Fruit fly (Drosophila melanogaster) whole organism, embryonic: ENCODE measurements around the gene CG46459.

Experiments
- ATbp ChIP-seq: fragments of 200-800 bp; sonication (Bioruptor generic); optimal IDR thresholded peaks from 2 replicates; lab custom pipeline; 2017; ENCODE audit warnings: missing biosample characterization, mild to moderate bottlenecking, missing genetic modification characterization, missing genetic modification reagents
- Adf1 ChIP-seq: fragments of 200-800 bp; sonication (Bioruptor generic); IDR thresholded peaks from 2 replicates; pipeline ENCODE4 v1.3.6; 2022; ENCODE audit warnings: missing biosample characterization, missing genetic modification characterization
- Atf-2 ChIP-seq: fragments of 200-800 bp; sonication (Bioruptor generic); optimal IDR thresholded peaks from 2 replicates; lab custom pipeline; 2016; ENCODE audit warnings: missing biosample characterization, missing genetic modification characterization
- Atf3 ChIP-seq: fragments of 200-800 bp; sonication (Bioruptor generic); optimal IDR thresholded peaks from 3 replicates; lab custom pipeline; 2016; ENCODE audit warnings: missing biosample characterization, missing genetic modification characterization
- BEAF-32 ChIP-seq: fragments of 200-800 bp; sonication (Bioruptor generic); optimal IDR thresholded peaks from 3 replicates; lab custom pipeline; 2017; ENCODE audit warnings: missing biosample characterization, missing genetic modification characterization, mild to moderate bottlenecking, moderate library complexity, missing genetic modification reagents
- CG11504 ChIP-seq: fragments of 200-800 bp; sonication (Bioruptor generic); optimal IDR thresholded peaks from 3 replicates; lab custom pipeline; 2019; ENCODE audit warnings: missing biosample characterization, mild to moderate bottlenecking, missing genetic modification characterization, moderate library complexity
- CG12236 ChIP-seq: fragments of 200-800 bp; sonication (Bioruptor generic); optimal IDR thresholded peaks from 2 replicates; lab custom pipeline; 2016; ENCODE audit warnings: missing biosample characterization, missing genetic modification characterization
- CG14014 ChIP-seq: fragments of 200-800 bp; sonication (Bioruptor generic); IDR thresholded peaks from 2 replicates; pipeline ENCODE4 v1.3.6; 2022; ENCODE audit warnings: missing biosample characterization, missing genetic modification characterization
- CG17328 ChIP-seq: fragments of 200-800 bp; sonication (Bioruptor generic); IDR thresholded peaks from 2 replicates; pipeline ENCODE4 v1.3.6; 2022; ENCODE audit warnings: missing biosample characterization, missing genetic modification characterization
- CG17568 ChIP-seq: fragments of 200-800 bp; sonication (Bioruptor generic); optimal IDR thresholded peaks from 2 replicates; lab custom pipeline; 2018; ENCODE audit warnings: missing biosample characterization, mild to moderate bottlenecking, missing genetic modification characterization, moderate library complexity
- CG17829 ChIP-seq: fragments of 200-800 bp; optimal IDR thresholded peaks from 2 replicates; lab custom pipeline; 2019; ENCODE audit warnings: missing biosample characterization, mild to moderate bottlenecking, missing genetic modification characterization, moderate library complexity
- CG32532 ChIP-seq: fragments of 200-800 bp; sonication (Bioruptor generic); IDR thresholded peaks from 2 replicates; pipeline ENCODE4 v1.3.6; 2022; ENCODE audit warnings: missing biosample characterization, missing genetic modification characterization
- CG4360 ChIP-seq: fragments of 200-800 bp; sonication (Bioruptor generic); IDR thresholded peaks from 2 replicates; pipeline ENCODE4 v1.3.6; 2022; ENCODE audit warnings: missing biosample characterization, missing genetic modification characterization
- CG4404 ChIP-seq: fragments of 200-800 bp; sonication (Bioruptor generic); IDR thresholded peaks from 2 replicates; pipeline ENCODE4 v1.3.6; 2022; ENCODE audit warnings: missing biosample characterization, missing genetic modification characterization
- CG6683 ChIP-seq: fragments of 200-800 bp; sonication (Bioruptor generic); optimal IDR thresholded peaks from 2 replicates; lab custom pipeline; 2017; ENCODE audit warnings: missing biosample characterization, mild to moderate bottlenecking, missing genetic modification characterization, missing genetic modification reagents
- CG7839 ChIP-seq: fragments of 200-800 bp; sonication (Bioruptor generic); optimal IDR thresholded peaks from 3 replicates; lab custom pipeline; 2018; ENCODE audit warnings: missing biosample characterization, mild to moderate bottlenecking, missing genetic modification characterization, moderate library complexity
- CG9437 ChIP-seq: fragments of 200-800 bp; sonication (Bioruptor generic); optimal IDR thresholded peaks from 2 replicates; lab custom pipeline; 2018; ENCODE audit warnings: missing biosample characterization, mild to moderate bottlenecking, missing genetic modification characterization
- D ChIP-seq, 2 experiments: fragments of 200-800 bp in 1 of 2; fragments of >200 bp in 1 of 2; sonication (Bioruptor generic) in 1 of 2; optimal IDR thresholded peaks; 2 replicates in 1 of 2; 3 replicates in 1 of 2; lab custom pipeline; 2017; ENCODE audit warnings: mild to moderate bottlenecking in 1 of 2, missing biosample characterization in 1 of 2, missing genetic modification characterization in 1 of 2, missing genetic modification reagents in 1 of 2
- GATAe ChIP-seq: fragments of 200-800 bp; sonication (Bioruptor generic); conservative IDR thresholded peaks from 2 replicates; pipeline ENCODE4 v1.3.6; 2022; ENCODE audit warnings: missing biosample characterization, missing genetic modification characterization
- HHEX ChIP-seq: fragments of 200-800 bp; sonication (Bioruptor generic); optimal IDR thresholded peaks from 3 replicates; lab custom pipeline; 2017; ENCODE audit warnings: missing biosample characterization, mild to moderate bottlenecking, missing genetic modification characterization, missing genetic modification reagents
- Jarid2 ChIP-seq: fragments of 200-800 bp; sonication (Bioruptor generic); optimal IDR thresholded peaks from 3 replicates; lab custom pipeline; 2017; ENCODE audit warnings: mild to moderate bottlenecking, missing biosample characterization, missing genetic modification reagents, missing genetic modification characterization
- MBD-R2 ChIP-seq: fragments of 200-800 bp; sonication (Bioruptor generic); IDR thresholded peaks from 2 replicates; pipeline ENCODE4 v1.3.6; 2022; ENCODE audit warnings: missing biosample characterization, missing genetic modification characterization
- Med ChIP-seq: fragments of 200-800 bp; sonication (Bioruptor generic); peaks from one replicate; lab custom pipeline; 2016; ENCODE audit warnings: missing biosample characterization, missing genetic modification characterization, mild to moderate bottlenecking, inconsistent platforms, moderate library complexity
- NFAT ChIP-seq: fragments of 200-800 bp; sonication (Bioruptor generic); IDR thresholded peaks from 2 replicates; pipeline ENCODE4 v1.3.6; 2022; ENCODE audit warnings: missing biosample characterization, missing genetic modification characterization
- Side ChIP-seq: fragments of 200-800 bp; sonication (Bioruptor generic); optimal IDR thresholded peaks from 2 replicates; lab custom pipeline; 2016; ENCODE audit warnings: missing biosample characterization, missing genetic modification characterization
- Sry-δ ChIP-seq: fragments of 200-800 bp; sonication (Bioruptor generic); optimal IDR thresholded peaks from 2 replicates; lab custom pipeline; 2016; ENCODE audit warnings: missing biosample characterization, missing genetic modification characterization
- Trl ChIP-seq, 3 experiments: fragments of >200 bp in 2 of 3; fragments of 200-800 bp in 1 of 3; sonication (Bioruptor generic) in 1 of 3; optimal IDR thresholded peaks; 2 replicates in 1 of 3; 3 replicates in 2 of 3; lab custom pipeline; 2016 to 2017; ENCODE audit warnings: missing biosample characterization in 1 of 3, missing genetic modification characterization in 1 of 3
- amos ChIP-seq: fragments of 200-800 bp; sonication (Bioruptor generic); IDR thresholded peaks from 2 replicates; pipeline ENCODE4 v1.3.6; 2022; ENCODE audit warnings: missing biosample characterization, missing genetic modification characterization; ENCODE audit not compliant: partially characterized antibody
- bab2 ChIP-seq: fragments of 200-800 bp; sonication (Bioruptor generic); optimal IDR thresholded peaks from 2 replicates; lab custom pipeline; 2016; ENCODE audit warnings: missing biosample characterization, missing genetic modification characterization
- chinmo ChIP-seq: fragments of 200-800 bp; sonication (Bioruptor generic); IDR thresholded peaks from 4 replicates; pipeline ENCODE4 v1.3.6; 2022; ENCODE audit warnings: missing biosample characterization, missing genetic modification characterization; ENCODE audit not compliant: partially characterized antibody
- chm ChIP-seq: fragments of 200-800 bp; sonication (Bioruptor generic); IDR thresholded peaks from 2 replicates; pipeline ENCODE4 v1.3.6; 2022; ENCODE audit warnings: missing biosample characterization, missing genetic modification characterization
- chn ChIP-seq: fragments of 200-800 bp; sonication (Bioruptor generic); optimal IDR thresholded peaks from 2 replicates; lab custom pipeline; 2016; ENCODE audit warnings: missing biosample characterization, missing genetic modification characterization
- ci ChIP-seq: fragments of 200-800 bp; sonication (Bioruptor generic); IDR thresholded peaks from 3 replicates; pipeline ENCODE4 v1.3.6; 2022; ENCODE audit warnings: missing biosample characterization, missing genetic modification characterization
- crol ChIP-seq: fragments of 200-800 bp; sonication (Bioruptor generic); IDR thresholded peaks from 2 replicates; pipeline ENCODE4 v1.3.6; 2022; ENCODE audit warnings: missing biosample characterization, missing genetic modification characterization
- disco-r ChIP-seq: fragments of 200-800 bp; sonication (Bioruptor generic); optimal IDR thresholded peaks from 2 replicates; lab custom pipeline; 2016; ENCODE audit warnings: missing biosample characterization, missing genetic modification characterization
- en ChIP-seq: fragments of 200-800 bp; sonication (Bioruptor generic); optimal IDR thresholded peaks from 2 replicates; lab custom pipeline; 2016; ENCODE audit warnings: missing biosample characterization, missing genetic modification characterization
- fru ChIP-seq: fragments of >200 bp; optimal IDR thresholded peaks from 2 replicates; lab custom pipeline; 2017
- inv ChIP-seq: fragments of 200-800 bp; sonication (Bioruptor generic); IDR thresholded peaks from 2 replicates; pipeline ENCODE4 v1.3.6; 2022; ENCODE audit warnings: missing biosample characterization, missing genetic modification characterization; ENCODE audit not compliant: partially characterized antibody
- mld ChIP-seq: fragments of 200-800 bp; sonication (Bioruptor generic); IDR thresholded peaks from 3 replicates; pipeline ENCODE4 v1.3.6; 2022; ENCODE audit warnings: missing biosample characterization, missing genetic modification characterization; ENCODE audit not compliant: partially characterized antibody
- pfk ChIP-seq: fragments of 200-800 bp; sonication (Bioruptor generic); optimal IDR thresholded peaks from 2 replicates; lab custom pipeline; 2018; ENCODE audit warnings: missing biosample characterization, mild to moderate bottlenecking, missing genetic modification characterization, moderate library complexity
- pita ChIP-seq: fragments of 200-800 bp; sonication (Bioruptor generic); optimal IDR thresholded peaks from 2 replicates; lab custom pipeline; 2017; ENCODE audit warnings: missing biosample characterization, mild to moderate bottlenecking, missing genetic modification characterization
- psq ChIP-seq: fragments of 200-800 bp; sonication (Bioruptor generic); optimal IDR thresholded peaks from 2 replicates; lab custom pipeline; 2017; ENCODE audit warnings: missing biosample characterization, missing genetic modification characterization
- slbo ChIP-seq: fragments of 200-800 bp; sonication (Bioruptor generic); IDR thresholded peaks from 2 replicates; pipeline ENCODE4 v1.3.6; 2022; ENCODE audit warnings: missing biosample characterization, missing genetic modification characterization
- ssp ChIP-seq: fragments of 200-800 bp; sonication (Bioruptor generic); IDR thresholded peaks from 2 replicates; pipeline ENCODE4 v1.3.6; 2022; ENCODE audit warnings: missing biosample characterization, missing genetic modification characterization
- stc ChIP-seq: fragments of 200-800 bp; sonication (Bioruptor generic); IDR thresholded peaks from 2 replicates; pipeline ENCODE4 v1.3.6; 2022; ENCODE audit warnings: missing biosample characterization, missing genetic modification characterization
- zf30C ChIP-seq: fragments of 200-800 bp; sonication (Bioruptor generic); optimal IDR thresholded peaks from 3 replicates; lab custom pipeline; 2018; ENCODE audit warnings: missing biosample characterization, mild to moderate bottlenecking, missing genetic modification characterization

Gene CG46459

dm6 chr3R:10684284-10684683, 12.2 kb upstream of the CG46459 start (continued):
- TF ChIP-seq psq (GFP tag; lab: Kevin White, UChicago): peak; percentile 10
- TF ChIP-seq fru (lab: Kevin White, UChicago): no peak
- no peak for TF ChIP-seq CG4404 (GFP tag; lab: Robert Waterston, UW)
- no peak for TF ChIP-seq disco-r (GFP tag; lab: Kevin White, UChicago)
- peak; percentile 70 for TF ChIP-seq HHEX (GFP tag; lab: Kevin White, UChicago)
- TF ChIP-seq Sry-δ (GFP tag; lab: Kevin White, UChicago): peak; percentile 21
- TF ChIP-seq mld (GFP tag; lab: Robert Waterston, UW): no peak
- TF ChIP-seq Jarid2 (GFP tag; lab: Kevin White, UChicago): peak; percentile 13
- TF ChIP-seq inv (GFP tag; lab: Robert Waterston, UW): no peak
- TF ChIP-seq NFAT (GFP tag; lab: Robert Waterston, UW): 0 out of 2 replicates have a peak, but pooled peaks have one; percentile 18
- TF ChIP-seq CG17568 (GFP tag; lab: Kevin White, UChicago): peak; percentile 17
- TF ChIP-seq D (optimal IDR thresholded peaks at IDR 0.05; lab: Kevin White, UChicago): no peak
- peak; percentile 50 for TF ChIP-seq D (GFP tag; optimal IDR thresholded peaks at IDR 0.05; lab: Kevin White, UChicago)
- peak; percentile 59 for TF ChIP-seq CG17829 (tag; lab: Kevin White, UChicago)
- no peak for TF ChIP-seq pfk (GFP tag; lab: Kevin White, UChicago)
- TF ChIP-seq Atf-2: peak; percentile 6
- TF ChIP-seq CG12236 (GFP tag; lab: Kevin White, UChicago): no peak
- peak; percentile 73 for TF ChIP-seq CG7839
- no peak; the same call in 1 of the 2 replicates for TF ChIP-seq MBD-R2 (GFP tag; lab: Robert Waterston, UW)
- peak; percentile 61 for TF ChIP-seq CG32532 (GFP tag; lab: Robert Waterston, UW)
- TF ChIP-seq bab2 (GFP tag; lab: Kevin White, UChicago): peak; percentile 50
- no peak for TF ChIP-seq zf30C
- peak; percentile 15 for TF ChIP-seq Atf3 (GFP tag; lab: Kevin White, UChicago)
- no peak for TF ChIP-seq GATAe (GFP tag; lab: Robert Waterston, UW)
- peak; percentile 46 for TF ChIP-seq en (GFP tag; lab: Kevin White, UChicago)
- peak; percentile 42 for TF ChIP-seq Side
- TF ChIP-seq ATbp: peak; percentile 42
- peak; percentile 30 for TF ChIP-seq CG9437 (GFP tag; lab: Kevin White, UChicago)

- no peak for TF ChIP-seq CG6683
- 0 out of 4 replicates have a peak, but pooled peaks have one; percentile 30 for TF ChIP-seq chinmo (GFP tag; lab: Robert Waterston, UW)
- 0 out of 2 replicates have a peak, but pooled peaks have one; percentile 10 for TF ChIP-seq chm (GFP tag; lab: Robert Waterston, UW)
- TF ChIP-seq CG17328: 0 out of 2 replicates have a peak, but pooled peaks have one; percentile 5
- peak; percentile 16; the same call in 1 of the 2 replicates for TF ChIP-seq amos (GFP tag; lab: Robert Waterston, UW)
- TF ChIP-seq stc: peak; percentile 44; the same call in 1 of the 2 replicates
- peak; percentile 24; the same call in 1 of the 3 replicates for TF ChIP-seq ci (GFP tag; lab: Robert Waterston, UW)
- no peak for TF ChIP-seq chn (GFP tag; lab: Kevin White, UChicago)
- no peak for TF ChIP-seq slbo
- TF ChIP-seq pita: no peak
- peak; percentile 34; the same call in 1 of the 2 replicates for TF ChIP-seq CG4360 (GFP tag; lab: Robert Waterston, UW)
- TF ChIP-seq CG14014: peak; percentile 29; the same call in 1 of the 2 replicates
- no peak for TF ChIP-seq ssp
- peak; percentile 56 for TF ChIP-seq Med (GFP tag; lab: Kevin White, UChicago)
- TF ChIP-seq CG11504: peak; percentile 99
- TF ChIP-seq BEAF-32: no peak
- TF ChIP-seq Jarid2 (GFP tag; lab: Kevin White, UChicago): peak; percentile 53
- peak; percentile 68 for TF ChIP-seq crol (GFP tag; lab: Robert Waterston, UW)
- peak; percentile 59 for TF ChIP-seq Adf1
- TF ChIP-seq Trl (optimal IDR thresholded peaks at IDR 0.05; lab: Kevin White, UChicago): peak; percentile 2 to 37
- TF ChIP-seq Trl (GFP tag; optimal IDR thresholded peaks at IDR 0.05; lab: Kevin White, UChicago): no peak
- TF ChIP-seq, all 482 proteins: peak for 14
Measured at dm6 chr3R:10686307-10687094, 9.9 kb upstream of the CG46459 start, which contains the start of gene Skel. Gene Skel, plus strand, starts transcription at chr3R:10686943.
